Worm (Caenorhabditis elegans) whole organism, mixed stage, embryonic: ENCODE data around the gene ccdc-47.

Experiments
- cnd-1 ChIP-seq: fragments of 200-800 bp; sonication (Bioruptor generic); optimal IDR thresholded peaks from 2 replicates; lab custom pipeline; 2018; ENCODE audit warnings: mild to moderate bottlenecking, missing genetic modification characterization, missing compliant biosample characterization
- elt-3 ChIP-seq: fragments of 150-350 bp; optimal IDR thresholded peaks from 2 replicates; lab custom pipeline; 2014; ENCODE audit warnings: missing biosample characterization, missing genetic modification characterization
- mab-5 ChIP-seq: fragments of 150-350 bp; optimal IDR thresholded peaks from 2 replicates; lab custom pipeline; 2014; ENCODE audit warnings: missing biosample characterization, missing genetic modification characterization
- nhr-12 ChIP-seq: fragments of 150-350 bp; optimal IDR thresholded peaks from 2 replicates; lab custom pipeline; 2014; ENCODE audit warnings: missing biosample characterization, missing genetic modification characterization
- nhr-28 ChIP-seq: fragments of 150-350 bp; optimal IDR thresholded peaks from 2 replicates; lab custom pipeline; 2014; ENCODE audit warnings: missing biosample characterization, missing genetic modification characterization
- pha-4 ChIP-seq: fragments of 150-350 bp; optimal IDR thresholded peaks from 2 replicates; lab custom pipeline; 2018; ENCODE audit warnings: missing biosample characterization, missing genetic modification reagents, missing genetic modification characterization
- sptf-1 ChIP-seq: sonication (generic microtip); optimal IDR thresholded peaks from 2 replicates; lab custom pipeline; 2017; ENCODE audit warnings: mild to moderate bottlenecking, missing genetic modification characterization, moderate library complexity, missing compliant biosample characterization

DNA sequence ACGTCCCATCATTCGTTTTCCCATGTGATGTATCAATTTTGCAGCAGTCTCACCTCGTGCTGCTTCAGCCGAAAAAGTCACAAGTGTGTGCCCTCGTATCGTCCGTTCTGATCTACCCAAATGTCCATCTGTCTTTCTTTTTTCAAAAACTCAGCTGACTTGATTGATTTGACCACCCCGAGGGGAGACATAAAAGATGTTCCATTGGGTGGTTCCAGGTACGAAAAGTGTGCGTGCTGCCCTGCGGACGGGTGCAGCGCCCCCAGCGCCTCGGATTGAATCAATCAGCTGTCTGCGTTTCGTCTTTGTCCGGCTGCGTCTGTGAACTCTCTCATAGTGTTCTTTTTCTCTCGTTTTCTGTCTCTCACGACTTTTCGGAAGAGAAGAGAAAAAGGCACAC, 36.5 kb downstream of the ccdc-47 start:
- TF ChIP-seq pha-4 (tag; lab: Kevin White, UChicago) (no peak), nhr-12 (tag; lab: Kevin White, UChicago) (no peak), mab-5 (tag; lab: Kevin White, UChicago) (no peak), nhr-28 (tag; lab: Kevin White, UChicago) (no peak), cnd-1 (tag; lab: Kevin White, UChicago) (no peak), elt-3 (no peak), sptf-1 (tag; lab: Kevin White, UChicago) (no peak)
